Fruit fly (Drosophila melanogaster): Measurements from ENCODE around the gene CG6678.

Gene CG6678

DNA sequence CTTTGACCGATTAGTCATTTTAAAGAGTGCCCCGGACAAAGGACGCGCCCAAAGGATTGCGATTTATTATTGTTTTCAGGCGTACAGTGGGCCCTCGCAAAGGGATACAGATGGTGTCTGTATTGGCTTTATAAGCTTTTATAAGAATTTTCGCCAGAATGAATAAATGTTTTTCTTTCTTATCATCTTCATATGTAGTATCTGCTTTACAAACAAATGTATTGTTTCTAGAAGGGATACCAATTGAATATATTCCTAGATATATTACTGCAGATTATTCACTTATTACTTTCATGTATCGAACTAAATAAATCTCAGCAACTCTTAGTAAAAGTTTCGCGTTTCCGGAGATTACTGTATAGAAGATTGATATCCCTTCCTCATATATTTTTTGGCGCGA lies 29.3 kb upstream of the CG6678 start (continued):
- TF ChIP-seq lola (GFP tag; optimal IDR thresholded peaks at IDR 0.05): peak in 1 of 3 experiments; percentile 7
- TF ChIP-seq row (GFP tag; IDR thresholded peaks at IDR 0.05): 0 out of 3 replicates have a peak, but pooled peaks have one; percentile 7
- TF ChIP-seq CG10979 (tag; optimal IDR thresholded peaks at IDR 0.05): peak; percentile 10
- TF ChIP-seq hth (optimal IDR thresholded peaks at IDR 0.05): no peak
- no peak for TF ChIP-seq CG12942 (GFP tag; optimal IDR thresholded peaks at IDR 0.05)
- TF ChIP-seq ranshi (GFP tag; IDR thresholded peaks at IDR 0.05): 0 out of 2 replicates have a peak, but pooled peaks have one; percentile 5
- peak; percentile 70 for TF ChIP-seq sens (GFP tag)
- TF ChIP-seq CG18011 (GFP tag; optimal IDR thresholded peaks at IDR 0.05): no peak
- TF ChIP-seq CoRest (tag; optimal IDR thresholded peaks at IDR 0.05): no peak
- TF ChIP-seq Mrtf (GFP tag; IDR thresholded peaks at IDR 0.05): no peak
- TF ChIP-seq HmgD (GFP tag; optimal IDR thresholded peaks at IDR 0.05): no peak
- TF ChIP-seq gem (tag; optimal IDR thresholded peaks at IDR 0.05): peak; percentile 1
- TF ChIP-seq CG7987 (GFP tag; optimal IDR thresholded peaks at IDR 0.05): no peak
- TF ChIP-seq Hr39 (optimal IDR thresholded peaks at IDR 0.05): no peak
- TF ChIP-seq mam (GFP tag; optimal IDR thresholded peaks at IDR 0.05): no peak
- TF ChIP-seq dmrt11E (tag; optimal IDR thresholded peaks at IDR 0.05): peak; percentile 24
- no peak for TF ChIP-seq eve (GFP tag; optimal IDR thresholded peaks at IDR 0.05)
- no peak for TF ChIP-seq CG5953 (GFP tag; IDR thresholded peaks at IDR 0.05)
- peak; percentile 46 for TF ChIP-seq CG15696 (tag; optimal IDR thresholded peaks at IDR 0.05)
- no peak for TF ChIP-seq CG8924 (tag; optimal IDR thresholded peaks at IDR 0.05)
- TF ChIP-seq CG11398 (GFP tag; optimal IDR thresholded peaks at IDR 0.05): no peak
- TF ChIP-seq knrl (GFP tag; IDR thresholded peaks at IDR 0.05; ENCODE audit: partially characterized antibody): no peak
- no peak for TF ChIP-seq MBD-R2 (GFP tag; IDR thresholded peaks at IDR 0.05)
- TF ChIP-seq CG12744 (GFP tag; optimal IDR thresholded peaks at IDR 0.05): no peak
- TF ChIP-seq mirr (GFP tag; optimal IDR thresholded peaks at IDR 0.05): no peak
- TF ChIP-seq kay (GFP tag; optimal IDR thresholded peaks at IDR 0.05): no peak
- TF ChIP-seq HHEX (GFP tag; optimal IDR thresholded peaks at IDR 0.05): no peak
- no peak for TF ChIP-seq CG31224 (GFP tag; IDR thresholded peaks at IDR 0.05)
- no peak for TF ChIP-seq CG15601 (tag; optimal IDR thresholded peaks at IDR 0.05)

DNA sequence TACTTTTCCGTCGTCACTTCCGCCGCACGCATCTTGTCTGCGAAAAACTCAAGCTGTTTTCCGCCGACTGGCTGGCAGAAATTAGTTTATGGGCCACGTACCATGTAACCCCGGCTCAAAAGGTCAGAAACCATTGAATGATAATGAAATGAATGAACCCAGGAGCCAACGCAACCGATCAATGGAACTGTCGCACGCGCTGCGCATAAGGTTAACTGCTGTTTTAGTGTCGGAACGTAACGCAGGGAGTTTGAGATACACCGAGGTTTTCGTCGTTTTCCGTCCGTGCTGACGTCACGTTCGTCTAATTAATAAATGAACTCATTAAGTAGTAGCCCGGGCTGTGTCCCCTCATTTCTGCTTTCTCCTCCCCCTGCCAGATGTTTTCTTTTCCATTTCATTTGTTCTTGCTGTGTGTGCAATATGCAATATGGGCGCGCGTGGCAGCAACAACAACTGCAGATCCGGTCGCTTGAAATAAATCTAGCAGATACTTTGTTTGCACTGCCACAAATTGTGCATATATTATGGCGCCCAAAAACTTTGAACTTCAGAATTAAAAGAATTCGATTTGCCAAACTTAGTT lies 28.4 kb upstream of the CG6678 start:
- TF ChIP-seq peb (GFP tag; IDR thresholded peaks at IDR 0.05): no peak
- TF ChIP-seq row (GFP tag; IDR thresholded peaks at IDR 0.05): no peak
- no peak for TF ChIP-seq sima (GFP tag; optimal IDR thresholded peaks at IDR 0.05)
- no peak for TF ChIP-seq fd64A (GFP tag; optimal IDR thresholded peaks at IDR 0.05)
- TF ChIP-seq CG18599 (GFP tag; optimal IDR thresholded peaks at IDR 0.05): no peak
- no peak for TF ChIP-seq CG9797 (GFP tag; optimal IDR thresholded peaks at IDR 0.05)
- TF ChIP-seq Ets97D (GFP tag; optimal IDR thresholded peaks at IDR 0.05): no peak
- TF ChIP-seq HLH3B (GFP tag; IDR thresholded peaks at IDR 0.05): no peak
- TF ChIP-seq Drgx (GFP tag; IDR thresholded peaks at IDR 0.05): no peak
- no peak for TF ChIP-seq CG15601 (tag; optimal IDR thresholded peaks at IDR 0.05)
- TF ChIP-seq pnt (GFP tag; optimal IDR thresholded peaks at IDR 0.05): no peak
- TF ChIP-seq CG4854 (GFP tag; optimal IDR thresholded peaks at IDR 0.05): no peak
- TF ChIP-seq Oli (tag; optimal IDR thresholded peaks at IDR 0.05): peak; percentile 20
- no peak for TF ChIP-seq emc (GFP tag; optimal IDR thresholded peaks at IDR 0.05)
- no peak for TF ChIP-seq CG7987 (GFP tag; optimal IDR thresholded peaks at IDR 0.05)
- no peak for TF ChIP-seq TFAM (GFP tag; optimal IDR thresholded peaks at IDR 0.05)
- peak; percentile 58 for TF ChIP-seq twi (tag; optimal IDR thresholded peaks at IDR 0.05)
- TF ChIP-seq CG17359 (tag; optimal IDR thresholded peaks at IDR 0.05): no peak
- 0 out of 4 replicates have a peak, but pooled peaks have one; percentile 16 for TF ChIP-seq Dll (GFP tag; IDR thresholded peaks at IDR 0.05; ENCODE audit: partially characterized antibody)
- no peak for TF ChIP-seq CG1529 (GFP tag; optimal IDR thresholded peaks at IDR 0.05)
- no peak for TF ChIP-seq Sry-δ (GFP tag; optimal IDR thresholded peaks at IDR 0.05)
- no peak for TF ChIP-seq CG8089 (GFP tag; optimal IDR thresholded peaks at IDR 0.05)
- TF ChIP-seq kni (GFP tag; optimal IDR thresholded peaks at IDR 0.05): peak; percentile 53
- TF ChIP-seq Hr78 (GFP tag; optimal IDR thresholded peaks at IDR 0.05): peak in 1 of 2 experiments; percentile 62
- no peak for TF ChIP-seq CG8765 (GFP tag; IDR thresholded peaks at IDR 0.05)
